Worm (Caenorhabditis elegans): ENCODE data around the gene vab-23.

DNA sequence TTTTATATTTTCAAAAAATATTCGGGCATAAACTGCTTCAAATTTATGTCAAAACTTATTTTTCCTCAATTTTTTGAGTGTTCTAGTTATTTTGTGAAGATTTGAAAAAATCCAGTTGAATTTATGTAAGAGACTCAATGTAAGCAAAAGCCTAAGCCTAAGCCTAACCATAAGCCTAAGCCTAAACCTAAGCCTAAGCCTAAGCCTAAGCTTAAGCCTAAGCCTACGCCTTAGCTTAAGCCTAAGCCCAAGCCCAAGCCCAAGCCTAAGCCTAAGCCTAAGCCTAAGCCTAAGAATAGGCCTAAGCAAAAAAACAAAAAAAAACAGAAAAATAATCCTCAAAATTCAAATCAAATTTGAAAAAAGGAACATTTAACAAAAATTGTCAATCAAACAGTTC, 29.1 kb upstream of the vab-23 start:
- TF ChIP-seq unc-86 (tag; optimal IDR thresholded peaks at IDR 0.05) (no peak), pqm-1 (tag; optimal IDR thresholded peaks at IDR 0.05) (no peak), nfya-1 (tag; optimal IDR thresholded peaks at IDR 0.05) (no peak), hlh-6 (tag; optimal IDR thresholded peaks at IDR 0.05) (no peak), tbx-2 (tag; optimal IDR thresholded peaks at IDR 0.05) (no peak)

Measured in whole organism, late embryonic.